Fruit fly (Drosophila melanogaster) whole organism, prepupa: Measurements from ENCODE around the gene nudE.

Source experiments
- Blimp-1 ChIP-seq: fragments of 200-800 bp; sonication (Bioruptor generic); optimal IDR thresholded peaks from 3 replicates; lab custom pipeline; 2017; ENCODE audit warnings: missing biosample characterization, missing genetic modification characterization, mild to moderate bottlenecking, moderate library complexity, missing genetic modification reagents
- CG10631 ChIP-seq: fragments of 200-800 bp; sonication (Bioruptor generic); optimal IDR thresholded peaks from 2 replicates; lab custom pipeline; 2016; ENCODE audit warnings: missing biosample characterization, missing genetic modification characterization
- CG11762 ChIP-seq: fragments of 200-800 bp; sonication (Bioruptor generic); optimal IDR thresholded peaks from 3 replicates; lab custom pipeline; 2016; ENCODE audit warnings: missing biosample characterization, missing genetic modification characterization; ENCODE audit not compliant: insufficient read depth
- CG16779 ChIP-seq: fragments of 200-800 bp; sonication (Bioruptor generic); optimal IDR thresholded peaks from 3 replicates; lab custom pipeline; 2017; ENCODE audit warnings: missing biosample characterization, mild to moderate bottlenecking, missing genetic modification characterization
- CG32006 ChIP-seq: fragments of 200-800 bp; sonication (Bioruptor generic); optimal IDR thresholded peaks from 3 replicates; lab custom pipeline; 2017; ENCODE audit warnings: missing biosample characterization, mild to moderate bottlenecking, missing genetic modification characterization
- CG34406 ChIP-seq: fragments of 200-800 bp; sonication (Bioruptor generic); optimal IDR thresholded peaks from 3 replicates; lab custom pipeline; 2016; ENCODE audit warnings: missing biosample characterization, missing genetic modification characterization
- CG3919 ChIP-seq: fragments of 200-800 bp; sonication (Bioruptor generic); optimal IDR thresholded peaks from 3 replicates; lab custom pipeline; 2016; ENCODE audit warnings: missing biosample characterization, missing genetic modification characterization
- CG4318 ChIP-seq: fragments of 200-800 bp; sonication (Bioruptor generic); optimal IDR thresholded peaks from 3 replicates; lab custom pipeline; 2017; ENCODE audit warnings: missing biosample characterization, mild to moderate bottlenecking, missing genetic modification characterization
- CG6163 ChIP-seq: fragments of 200-800 bp; sonication (Bioruptor generic); IDR thresholded peaks from 3 replicates; pipeline ENCODE4 v1.3.6; 2022; ENCODE audit warnings: missing biosample characterization, missing genetic modification characterization
- CG6276 ChIP-seq: fragments of 200-800 bp; sonication (Bioruptor generic); optimal IDR thresholded peaks from 2 replicates; lab custom pipeline; 2017; ENCODE audit warnings: missing biosample characterization, mild to moderate bottlenecking, missing genetic modification characterization
- CG6792 ChIP-seq: fragments of 200-800 bp; sonication (Bioruptor generic); optimal IDR thresholded peaks from 3 replicates; lab custom pipeline; 2016; ENCODE audit warnings: missing biosample characterization, missing genetic modification characterization
- CG6808 ChIP-seq: fragments of 200-800 bp; sonication (Bioruptor generic); optimal IDR thresholded peaks from 3 replicates; lab custom pipeline; 2017; ENCODE audit warnings: missing biosample characterization, missing genetic modification characterization, mild to moderate bottlenecking, moderate library complexity, missing genetic modification reagents
- CG7368 ChIP-seq: fragments of 200-800 bp; sonication (Bioruptor generic); optimal IDR thresholded peaks from 3 replicates; lab custom pipeline; 2016; ENCODE audit warnings: missing biosample characterization, missing genetic modification characterization
- CG8119 ChIP-seq: fragments of 200-800 bp; sonication (Bioruptor generic); IDR thresholded peaks from 3 replicates; pipeline ENCODE4 v1.3.6; 2022; ENCODE audit warnings: missing biosample characterization, missing genetic modification characterization
- CG8319 ChIP-seq: fragments of 200-800 bp; sonication (Bioruptor generic); optimal IDR thresholded peaks from 3 replicates; lab custom pipeline; 2016; ENCODE audit warnings: missing biosample characterization, missing genetic modification characterization
- CG8632 ChIP-seq: fragments of 200-800 bp; sonication (Bioruptor generic); optimal IDR thresholded peaks from 3 replicates; lab custom pipeline; 2016; ENCODE audit warnings: missing biosample characterization, missing genetic modification characterization
- Eip75B ChIP-seq: fragments of 200-800 bp; sonication (Bioruptor generic); optimal IDR thresholded peaks from 3 replicates; lab custom pipeline; 2016; ENCODE audit warnings: missing biosample characterization, missing genetic modification characterization
- Eip78C ChIP-seq: fragments of 200-800 bp; sonication (Bioruptor generic); peaks from one replicate; lab custom pipeline; 2016; ENCODE audit warnings: missing biosample characterization, missing genetic modification characterization
- Eip93F ChIP-seq: fragments of 200-800 bp; sonication (Bioruptor generic); optimal IDR thresholded peaks from 2 replicates; lab custom pipeline; 2016; ENCODE audit warnings: missing biosample characterization, mild to moderate bottlenecking, missing genetic modification characterization
- Ets21C ChIP-seq: fragments of 200-800 bp; sonication (Bioruptor generic); optimal IDR thresholded peaks from 3 replicates; lab custom pipeline; 2016; ENCODE audit warnings: missing biosample characterization, missing genetic modification characterization
- Gug ChIP-seq: fragments of 200-800 bp; sonication (Bioruptor generic); IDR thresholded peaks from 2 replicates; pipeline ENCODE4 v1.3.6; 2022; ENCODE audit warnings: missing biosample characterization, missing genetic modification characterization
- Hr38 ChIP-seq: sonication (Bioruptor generic); optimal IDR thresholded peaks from 2 replicates; lab custom pipeline; 2016; ENCODE audit warnings: missing biosample characterization, missing genetic modification characterization
- Hr39 ChIP-seq: fragments of 200-800 bp; sonication (Bioruptor generic); optimal IDR thresholded peaks from 2 replicates; lab custom pipeline; 2016; ENCODE audit warnings: missing biosample characterization, missing genetic modification characterization
- Lpt ChIP-seq: fragments of 200-800 bp; sonication (Bioruptor generic); optimal IDR thresholded peaks from 3 replicates; lab custom pipeline; 2016; ENCODE audit warnings: missing biosample characterization, missing genetic modification characterization
- Met ChIP-seq: fragments of 200-800 bp; sonication (Bioruptor generic); optimal IDR thresholded peaks from 3 replicates; lab custom pipeline; 2016; ENCODE audit warnings: missing biosample characterization, missing genetic modification characterization
- OdsH ChIP-seq: fragments of 200-800 bp; sonication (Bioruptor generic); optimal IDR thresholded peaks from 3 replicates; lab custom pipeline; 2016; ENCODE audit warnings: missing biosample characterization, missing genetic modification characterization
- Sox102F ChIP-seq: fragments of 200-800 bp; sonication (Bioruptor generic); optimal IDR thresholded peaks from 2 replicates; lab custom pipeline; 2016; ENCODE audit warnings: missing biosample characterization, mild to moderate bottlenecking, missing genetic modification characterization
- Sox15 ChIP-seq: fragments of 200-800 bp; sonication (Bioruptor generic); optimal IDR thresholded peaks from 3 replicates; lab custom pipeline; 2016; ENCODE audit warnings: missing biosample characterization, missing genetic modification characterization
- achi ChIP-seq: fragments of 200-800 bp; sonication (Bioruptor generic); optimal IDR thresholded peaks from 3 replicates; lab custom pipeline; 2016; ENCODE audit warnings: missing biosample characterization, missing genetic modification characterization
- acj6 ChIP-seq: fragments of 200-800 bp; sonication (Bioruptor generic); optimal IDR thresholded peaks from 3 replicates; lab custom pipeline; 2016; ENCODE audit warnings: missing biosample characterization, missing genetic modification characterization
- cyc ChIP-seq: fragments of 200-800 bp; sonication (Bioruptor generic); optimal IDR thresholded peaks from 3 replicates; lab custom pipeline; 2016; ENCODE audit warnings: missing biosample characterization, missing genetic modification characterization
- dac ChIP-seq: fragments of 200-800 bp; sonication (Bioruptor generic); optimal IDR thresholded peaks from 2 replicates; lab custom pipeline; 2017; ENCODE audit warnings: missing biosample characterization, mild to moderate bottlenecking, missing genetic modification characterization
- dsx ChIP-seq: fragments of 200-800 bp; optimal IDR thresholded peaks from 3 replicates; lab custom pipeline; 2019; ENCODE audit warnings: missing biosample characterization, mild to moderate bottlenecking, missing genetic modification characterization, moderate library complexity; ENCODE audit not compliant: poor library complexity, severe bottlenecking
- eg ChIP-seq: fragments of 200-800 bp; sonication (Bioruptor generic); IDR thresholded peaks from 3 replicates; pipeline ENCODE4 v1.3.6; 2022; ENCODE audit warnings: missing biosample characterization, missing genetic modification characterization
- esn ChIP-seq: fragments of 200-800 bp; sonication (Bioruptor generic); optimal IDR thresholded peaks from 2 replicates; lab custom pipeline; 2016; ENCODE audit warnings: missing biosample characterization, mild to moderate bottlenecking, missing genetic modification characterization, moderate library complexity
- fd59A ChIP-seq: fragments of 200-800 bp; sonication (Bioruptor generic); optimal IDR thresholded peaks from 2 replicates; lab custom pipeline; 2017; ENCODE audit warnings: missing biosample characterization, mild to moderate bottlenecking, missing genetic modification characterization, missing genetic modification reagents
- fkh ChIP-seq: fragments of 200-800 bp; sonication (Bioruptor generic); optimal IDR thresholded peaks from 3 replicates; lab custom pipeline; 2017; ENCODE audit warnings: missing biosample characterization, mild to moderate bottlenecking, missing genetic modification characterization, moderate library complexity
- lz ChIP-seq: fragments of 200-800 bp; sonication (Bioruptor generic); optimal IDR thresholded peaks from 3 replicates; lab custom pipeline; 2016; ENCODE audit warnings: missing biosample characterization, missing genetic modification characterization
- net ChIP-seq: fragments of 200-800 bp; sonication (Bioruptor generic); optimal IDR thresholded peaks from 3 replicates; lab custom pipeline; 2016; ENCODE audit warnings: missing biosample characterization, missing genetic modification characterization
- pdm3 ChIP-seq: fragments of 200-800 bp; sonication (Bioruptor generic); optimal IDR thresholded peaks from 3 replicates; lab custom pipeline; 2016; ENCODE audit warnings: missing biosample characterization, missing genetic modification characterization
- spab ChIP-seq: fragments of 200-800 bp; sonication (Bioruptor generic); optimal IDR thresholded peaks from 2 replicates; lab custom pipeline; 2017; ENCODE audit warnings: missing biosample characterization, mild to moderate bottlenecking, missing genetic modification characterization, missing genetic modification reagents
- ss ChIP-seq, 2 experiments: fragments of 200-800 bp; sonication (Bioruptor generic); optimal IDR thresholded peaks; 2 replicates in 1 of 2; 3 replicates in 1 of 2; lab custom pipeline; 2017 to 2018; ENCODE audit warnings: mild to moderate bottlenecking in 2 of 2, missing biosample characterization in 2 of 2, missing genetic modification characterization in 2 of 2, moderate library complexity in 1 of 2
- svp ChIP-seq: fragments of 200-800 bp; sonication (Bioruptor generic); peaks from one replicate; lab custom pipeline; 2016; ENCODE audit warnings: missing biosample characterization, missing genetic modification characterization
- topi ChIP-seq: fragments of 200-800 bp; sonication (Bioruptor generic); optimal IDR thresholded peaks from 3 replicates; lab custom pipeline; 2016; ENCODE audit warnings: missing biosample characterization, missing genetic modification characterization
- vri ChIP-seq: fragments of 200-800 bp; sonication (Bioruptor generic); optimal IDR thresholded peaks from 3 replicates; lab custom pipeline; 2016; ENCODE audit warnings: missing biosample characterization, mild to moderate bottlenecking, missing genetic modification characterization

Gene nudE

dm6 chr3L:9855784-9856426, 43.1 kb upstream of the nudE start (continued):
- TF ChIP-seq topi (GFP tag; lab: Kevin White, UChicago) (peak; percentile 97), Eip93F (peak; percentile 71), CG6163 (GFP tag; lab: Robert Waterston, UW) (peak; percentile 96), CG8119 (GFP tag; lab: Robert Waterston, UW) (peak; percentile 97), dsx (peak; percentile 82), Hr38 (GFP tag; lab: Kevin White, UChicago) (no peak), eg (GFP tag; lab: Robert Waterston, UW) (peak; percentile 97), pdm3 (GFP tag; lab: Kevin White, UChicago) (peak; percentile 94), svp (GFP tag; lab: Kevin White, UChicago) (peak; percentile 99), Eip78C (GFP tag; lab: Kevin White, UChicago) (peak; percentile 99), cyc (GFP tag; lab: Kevin White, UChicago) (peak; percentile 98), CG11762 (peak; percentile 94), Blimp-1 (GFP tag; lab: Kevin White, UChicago) (peak; percentile 98), CG10631 (GFP tag; lab: Kevin White, UChicago) (peak; percentile 92), Sox102F (GFP tag; lab: Kevin White, UChicago) (peak; percentile 97), dac (GFP tag; lab: Kevin White, UChicago) (peak; percentile 87), vri (GFP tag; lab: Kevin White, UChicago) (peak; percentile 89), CG8319 (GFP tag; lab: Kevin White, UChicago) (peak; percentile 93), CG3919 (GFP tag; lab: Kevin White, UChicago) (peak; percentile 97), CG8632 (GFP tag; lab: Kevin White, UChicago) (peak; percentile 85), CG6808 (peak; percentile 95), Gug (GFP tag; lab: Robert Waterston, UW) (peak; percentile 96), CG34406 (GFP tag; lab: Kevin White, UChicago) (peak; percentile 88), Lpt (GFP tag; lab: Kevin White, UChicago) (peak; percentile 95), Ets21C (GFP tag; lab: Kevin White, UChicago) (peak; percentile 94), CG6276 (GFP tag; lab: Kevin White, UChicago) (peak; percentile 82), Hr39 (GFP tag; lab: Kevin White, UChicago) (peak; percentile 96), acj6 (GFP tag; lab: Kevin White, UChicago) (peak; percentile 94), lz (GFP tag; lab: Kevin White, UChicago) (peak; percentile 96), Met (peak; percentile 96)

DNA sequence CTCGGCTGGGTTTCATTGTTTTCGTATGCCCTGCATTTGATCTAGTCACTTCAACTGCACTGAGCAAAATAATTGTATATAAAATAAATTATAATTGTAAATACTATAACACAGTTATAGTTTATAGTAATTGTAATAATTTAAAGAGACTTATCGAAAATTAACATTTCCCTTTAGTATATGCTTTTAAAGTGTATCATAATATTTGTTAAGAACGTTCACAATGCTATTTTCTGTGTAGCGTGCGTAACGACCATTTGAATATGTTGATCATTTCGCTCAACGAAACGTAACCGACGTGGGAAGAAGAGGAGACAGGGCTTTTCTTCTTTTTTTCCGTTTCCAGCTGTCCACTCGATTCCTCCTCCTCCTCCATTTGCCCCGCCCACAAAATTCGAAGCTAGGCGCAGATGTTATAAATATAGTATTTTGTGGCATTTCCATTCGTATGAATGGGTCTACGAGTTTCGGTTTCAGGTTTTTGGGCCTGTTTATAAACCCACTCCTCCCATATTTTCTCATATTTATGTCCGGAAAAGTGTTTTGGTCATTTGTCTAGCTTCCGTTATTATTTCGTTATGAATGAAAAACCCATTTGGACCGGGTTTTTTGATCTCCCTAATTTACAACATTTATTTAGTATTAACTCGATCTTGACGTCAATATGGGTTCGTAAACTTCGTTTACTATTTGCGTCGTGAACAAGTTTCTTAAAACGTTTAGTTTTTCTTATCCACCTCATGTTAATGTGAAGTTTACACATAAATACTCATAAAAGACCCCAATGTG, 42.4 kb upstream of the nudE start:
- peak; percentile 64 for TF ChIP-seq CG8119 (GFP tag; lab: Robert Waterston, UW)
- TF ChIP-seq CG6808, result no peak
- TF ChIP-seq CG6276 (GFP tag; lab: Kevin White, UChicago), result no peak
- peak; percentile 39 for TF ChIP-seq achi (GFP tag; lab: Kevin White, UChicago)
- no peak for TF ChIP-seq esn (GFP tag; lab: Kevin White, UChicago)
- no peak for TF ChIP-seq lz (GFP tag; lab: Kevin White, UChicago)
- no peak for TF ChIP-seq vri (GFP tag; lab: Kevin White, UChicago)
- TF ChIP-seq Hr38 (GFP tag; lab: Kevin White, UChicago), result no peak
- no peak for TF ChIP-seq CG8319 (GFP tag; lab: Kevin White, UChicago)
- no peak for TF ChIP-seq cyc (GFP tag; lab: Kevin White, UChicago)
- no peak for TF ChIP-seq Lpt (GFP tag; lab: Kevin White, UChicago)
- no peak for TF ChIP-seq CG32006 (GFP tag; lab: Kevin White, UChicago)
- TF ChIP-seq acj6 (GFP tag; lab: Kevin White, UChicago), result peak; percentile 44
- TF ChIP-seq fd59A, result no peak
- peak; percentile 6 for TF ChIP-seq OdsH (GFP tag; lab: Kevin White, UChicago)
- no peak for TF ChIP-seq Sox15
- TF ChIP-seq spab (GFP tag; lab: Kevin White, UChicago), result no peak
- TF ChIP-seq net, result no peak
- TF ChIP-seq Eip78C (GFP tag; lab: Kevin White, UChicago), result peak; percentile 66
- TF ChIP-seq Ets21C (GFP tag; lab: Kevin White, UChicago), result no peak
- TF ChIP-seq CG16779 (tag; lab: Kevin White, UChicago), result no peak
- TF ChIP-seq CG8632 (GFP tag; lab: Kevin White, UChicago), result peak; percentile 21
- peak in 1 of 2 experiments; percentile 29 for TF ChIP-seq ss (GFP tag; optimal IDR thresholded peaks at IDR 0.05; lab: Kevin White, UChicago)
- no peak for TF ChIP-seq svp (GFP tag; lab: Kevin White, UChicago)
- no peak for TF ChIP-seq CG4318 (GFP tag; lab: Kevin White, UChicago)
- no peak for TF ChIP-seq topi (GFP tag; lab: Kevin White, UChicago)
- no peak for TF ChIP-seq Eip75B (GFP tag; lab: Kevin White, UChicago)
- peak; percentile 5 for TF ChIP-seq CG7368
- no peak for TF ChIP-seq CG6792
- TF ChIP-seq CG3919 (GFP tag; lab: Kevin White, UChicago), result no peak
- no peak; the same call in 1 of the 3 replicates for TF ChIP-seq CG6163 (GFP tag; lab: Robert Waterston, UW)
- no peak for TF ChIP-seq fkh (GFP tag; lab: Kevin White, UChicago)
